Worm (Caenorhabditis elegans): ENCODE measurements around the gene C34D10.5.
A peak's percentile ranks its signal among the peaks of the same experiment; 100 is the strongest.

Gene C34D10.5

ce11 chrX:7986892-7987291 is 30.9 kb upstream of the C34D10.5 start (continued):
- no peak for TF ChIP-seq die-1 (tag; optimal IDR thresholded peaks at IDR 0.05)
- TF ChIP-seq lsl-1 (GFP tag; optimal IDR thresholded peaks at IDR 0.05) = no peak
- TF ChIP-seq K12H6.12 (tag; optimal IDR thresholded peaks at IDR 0.05) = no peak
- TF ChIP-seq rec-8 (tag; optimal IDR thresholded peaks at IDR 0.05) = no peak
- TF ChIP-seq F37B4.10 (GFP tag; IDR thresholded peaks at IDR 0.05) = no peak
- TF ChIP-seq Y95B8A.8 (GFP tag; IDR thresholded peaks at IDR 0.05) = no peak
- TF ChIP-seq nfya-2 (GFP tag; IDR thresholded peaks at IDR 0.05) = no peak
- TF ChIP-seq hrde-1 (tag; optimal IDR thresholded peaks at IDR 0.05; ENCODE audit: borderline replicate concordance) = no peak
- TF ChIP-seq lag-1 (GFP tag; IDR thresholded peaks at IDR 0.05) = no peak
- peak; percentile 43 for TF ChIP-seq nhr-80 (tag; optimal IDR thresholded peaks at IDR 0.05)
- TF ChIP-seq repo-1 (tag; optimal IDR thresholded peaks at IDR 0.05) = peak; percentile 14
- no peak for TF ChIP-seq gei-17 (GFP tag; optimal IDR thresholded peaks at IDR 0.05)
- TF ChIP-seq snpc-1.1 (tag; optimal IDR thresholded peaks at IDR 0.05; ENCODE audit: insufficient read depth) = no peak
- no peak for TF ChIP-seq ceh-79 (tag; optimal IDR thresholded peaks at IDR 0.05)
- TF ChIP-seq let-607 (tag; optimal IDR thresholded peaks at IDR 0.05) = peak in 1 of 2 experiments; percentile 34
- no peak for TF ChIP-seq Y53F4B.3 (GFP tag; IDR thresholded peaks at IDR 0.05)
- TF ChIP-seq cebp-1 (GFP tag; IDR thresholded peaks at IDR 0.05) = no peak
- TF ChIP-seq cebp-1 (tag; optimal IDR thresholded peaks at IDR 0.05) = peak; percentile 28
- no peak for TF ChIP-seq Y53G8AR.9 (GFP tag; conservative IDR thresholded peaks at IDR 0.05)
- TF ChIP-seq F55B11.4 (tag; optimal IDR thresholded peaks at IDR 0.05; ENCODE audit: borderline replicate concordance, insufficient read depth) = no peak
- no peak for TF ChIP-seq nhr-90 (tag; optimal IDR thresholded peaks at IDR 0.05)
- no peak for TF ChIP-seq let-526 (GFP tag; IDR thresholded peaks at IDR 0.05)
- TF ChIP-seq atf-7 (tag; optimal IDR thresholded peaks at IDR 0.05) = peak; percentile 26
- no peak for TF ChIP-seq T07F8.4 (tag; optimal IDR thresholded peaks at IDR 0.05)
- no peak for TF ChIP-seq lsy-27 (tag; optimal IDR thresholded peaks at IDR 0.05; ENCODE audit: borderline replicate concordance, insufficient read depth)
- no peak for TF ChIP-seq hsf-1 (GFP tag; IDR thresholded peaks at IDR 0.05)
- no peak for TF ChIP-seq dpff-1 (tag; optimal IDR thresholded peaks at IDR 0.05)
- no peak for TF ChIP-seq snpc-1.3 (tag; optimal IDR thresholded peaks at IDR 0.05; ENCODE audit: insufficient read depth)
- TF ChIP-seq K11D2.4 (GFP tag; IDR thresholded peaks at IDR 0.05) = peak; percentile 53; the same call in 1 of the 2 replicates
- no peak for TF ChIP-seq hmg-20 (GFP tag; IDR thresholded peaks at IDR 0.05)
- TF ChIP-seq ztf-25 (GFP tag; IDR thresholded peaks at IDR 0.05) = no peak
- no peak for TF ChIP-seq unc-130 (GFP tag; optimal IDR thresholded peaks at IDR 0.05)
- no peak for TF ChIP-seq F52B5.7 (tag; optimal IDR thresholded peaks at IDR 0.05)
- TF ChIP-seq xnd-1 (tag; optimal IDR thresholded peaks at IDR 0.05) = no peak
- TF ChIP-seq ceh-40 (GFP tag; IDR thresholded peaks at IDR 0.05) = 0 out of 2 replicates have a peak, but pooled peaks have one; percentile 45
- no peak for TF ChIP-seq rpc-1 (optimal IDR thresholded peaks at IDR 0.05)
- no peak for TF ChIP-seq rpc-1 (tag; optimal IDR thresholded peaks at IDR 0.05)
- TF ChIP-seq pha-4 (tag; optimal IDR thresholded peaks at IDR 0.05) = peak; percentile 5
- no peak for TF ChIP-seq madf-8 (GFP tag; conservative IDR thresholded peaks at IDR 0.05)
- TF ChIP-seq tbp1 (GFP tag; optimal IDR thresholded peaks at IDR 0.05) = no peak
- TF ChIP-seq ama-1 (optimal IDR thresholded peaks at IDR 0.05) = no peak
- TF ChIP-seq ama-1 (GFP tag; optimal IDR thresholded peaks at IDR 0.05) = no peak
- no peak for TF ChIP-seq ztf-3 (GFP tag; optimal IDR thresholded peaks at IDR 0.05)
- TF ChIP-seq ceh-100 (GFP tag; IDR thresholded peaks at IDR 0.05) = no peak
- no peak for TF ChIP-seq mes-4 (tag; optimal IDR thresholded peaks at IDR 0.05)
- TF ChIP-seq D2030.7 (GFP tag; IDR thresholded peaks at IDR 0.05) = no peak
- TF ChIP-seq aptf-3 (GFP tag; IDR thresholded peaks at IDR 0.05) = no peak
- TF ChIP-seq lin-26 (GFP tag; IDR thresholded peaks at IDR 0.05) = peak; percentile 40; the same call in 1 of the 2 replicates
- no peak for TF ChIP-seq ekl-4 (GFP tag; IDR thresholded peaks at IDR 0.05)
- peak; percentile 62 for TF ChIP-seq ztf-26 (tag; optimal IDR thresholded peaks at IDR 0.05)
